Fruit fly (Drosophila melanogaster): ENCODE results near the gene Cdep.

The Cdep gene

dm6 chr3R:4951764-4952570, 41.6 kb downstream of the Cdep start (continued):
- TF ChIP-seq CG10147 (GFP tag; optimal IDR thresholded peaks at IDR 0.05), result peak; percentile 27
- peak; percentile 56 for TF ChIP-seq Deaf1 (tag; optimal IDR thresholded peaks at IDR 0.05)
- TF ChIP-seq Meics (GFP tag; optimal IDR thresholded peaks at IDR 0.05), result no peak
- no peak for TF ChIP-seq NC2α (GFP tag; optimal IDR thresholded peaks at IDR 0.05)
- peak; percentile 64 for TF ChIP-seq nom (GFP tag; optimal IDR thresholded peaks at IDR 0.05)
- peak; percentile 30 for TF ChIP-seq kay (GFP tag; optimal IDR thresholded peaks at IDR 0.05)
- TF ChIP-seq chn (GFP tag; optimal IDR thresholded peaks at IDR 0.05), result peak; percentile 6

dm6 chr3R:4952571-4952929, 42.2 kb downstream of the Cdep start, which contains the start of gene Ubc6:
Gene Ubc6, minus strand, starts transcription at chr3R:4952682.
- no peak for TF ChIP-seq tna (GFP tag; IDR thresholded peaks at IDR 0.05; ENCODE audit: partially characterized antibody)
- no peak for TF ChIP-seq CG15479 (GFP tag; optimal IDR thresholded peaks at IDR 0.05)
- TF ChIP-seq CG14667 (GFP tag; IDR thresholded peaks at IDR 0.05), result no peak
- TF ChIP-seq cato (GFP tag; optimal IDR thresholded peaks at IDR 0.05; ENCODE audit: borderline replicate concordance), result no peak
- TF ChIP-seq CG15011 (GFP tag; optimal IDR thresholded peaks at IDR 0.05), result no peak
- TF ChIP-seq Dref (GFP tag; IDR thresholded peaks at IDR 0.05), result no peak
- TF ChIP-seq CG6654 (GFP tag; optimal IDR thresholded peaks at IDR 0.05), result no peak
- TF ChIP-seq Jarid2 (GFP tag; optimal IDR thresholded peaks at IDR 0.05), result peak; percentile 53
- peak; percentile 22 for TF ChIP-seq BtbVII (GFP tag; optimal IDR thresholded peaks at IDR 0.05)
- TF ChIP-seq CG32772 (GFP tag; IDR thresholded peaks at IDR 0.05), result no peak
- peak; percentile 56 for TF ChIP-seq slp2 (GFP tag; optimal IDR thresholded peaks at IDR 0.05)
- TF ChIP-seq pnt (GFP tag; optimal IDR thresholded peaks at IDR 0.05), result peak; percentile 70
- peak; percentile 71 for TF ChIP-seq CrebB (tag; optimal IDR thresholded peaks at IDR 0.05)
- TF ChIP-seq CG1529 (GFP tag; optimal IDR thresholded peaks at IDR 0.05), result no peak
- TF ChIP-seq D (optimal IDR thresholded peaks at IDR 0.05), result no peak
- TF ChIP-seq D (GFP tag; optimal IDR thresholded peaks at IDR 0.05), result no peak
- TF ChIP-seq CG18764 (GFP tag; optimal IDR thresholded peaks at IDR 0.05), result peak; percentile 59
- peak; percentile 82 for TF ChIP-seq stwl (tag; optimal IDR thresholded peaks at IDR 0.05)
- TF ChIP-seq Hr3 (GFP tag; optimal IDR thresholded peaks at IDR 0.05), result peak; percentile 87
- peak; percentile 99 for TF ChIP-seq Lhr (GFP tag; optimal IDR thresholded peaks at IDR 0.05)
- no peak for TF ChIP-seq HLHmδ (GFP tag; optimal IDR thresholded peaks at IDR 0.05)
- peak; percentile 83 for TF ChIP-seq jumu (GFP tag; optimal IDR thresholded peaks at IDR 0.05)
- TF ChIP-seq p53 (GFP tag; optimal IDR thresholded peaks at IDR 0.05), result peak; percentile 84
- no peak for TF ChIP-seq TFAM (GFP tag; optimal IDR thresholded peaks at IDR 0.05)
- TF ChIP-seq HLH3B (GFP tag; IDR thresholded peaks at IDR 0.05), result no peak
- no peak for TF ChIP-seq CG6813 (GFP tag; optimal IDR thresholded peaks at IDR 0.05)
- TF ChIP-seq CG15696 (tag; optimal IDR thresholded peaks at IDR 0.05), result peak; percentile 23
- TF ChIP-seq CG14050 (GFP tag; IDR thresholded peaks at IDR 0.05), result no peak
- peak; percentile 46 for TF ChIP-seq CG8089 (GFP tag; optimal IDR thresholded peaks at IDR 0.05)
- TF ChIP-seq Hr51 (GFP tag; optimal IDR thresholded peaks at IDR 0.05), result peak; percentile 43 to 73
- TF ChIP-seq ab (GFP tag; optimal IDR thresholded peaks at IDR 0.05), result peak; percentile 2
- TF ChIP-seq CG10321 (GFP tag; IDR thresholded peaks at IDR 0.05), result no peak
- peak; percentile 40 for TF ChIP-seq CG6765 (GFP tag; optimal IDR thresholded peaks at IDR 0.05)
- TF ChIP-seq CG10267 (tag; optimal IDR thresholded peaks at IDR 0.05), result peak; percentile 75
- TF ChIP-seq CG12219 (GFP tag; optimal IDR thresholded peaks at IDR 0.05), result no peak
- TF ChIP-seq CG16863 (GFP tag; optimal IDR thresholded peaks at IDR 0.05), result peak; percentile 71
- TF ChIP-seq z (GFP tag; IDR thresholded peaks at IDR 0.05), result no peak
- no peak for TF ChIP-seq Opbp (GFP tag; IDR thresholded peaks at IDR 0.05; ENCODE audit: partially characterized antibody)
- TF ChIP-seq CG13775 (GFP tag; optimal IDR thresholded peaks at IDR 0.05), result peak; percentile 58
- no peak for TF ChIP-seq seq (GFP tag; IDR thresholded peaks at IDR 0.05)
- peak; percentile 52 for TF ChIP-seq CG3163 (GFP tag; optimal IDR thresholded peaks at IDR 0.05)
